Worm (Caenorhabditis elegans) whole organism, early embryonic: ENCODE results near the gene B0244.15.

Experiments used
- F13C5.2 ChIP-seq: sonication (generic microtip); optimal IDR thresholded peaks from 2 replicates; lab custom pipeline; 2017; ENCODE audit warnings: mild to moderate bottlenecking, missing genetic modification characterization, inconsistent platforms, missing compliant biosample characterization
- aly-1 ChIP-seq: sonication (generic microtip); optimal IDR thresholded peaks from 2 replicates; lab custom pipeline; 2016; ENCODE audit warnings: missing genetic modification characterization, missing compliant biosample characterization
- ama-1 ChIP-seq: fragments of 150-350 bp; optimal IDR thresholded peaks from 2 replicates; lab custom pipeline; 2014
- ceh-36 ChIP-seq: sonication (generic microtip); optimal IDR thresholded peaks from 2 replicates; lab custom pipeline; 2016; ENCODE audit warnings: missing genetic modification characterization, inconsistent platforms, missing compliant biosample characterization
- flt-1 ChIP-seq: fragments of 200-800 bp; sonication (Bioruptor generic); IDR thresholded peaks from 2 replicates; pipeline ENCODE4 v1.3.6; 2022; ENCODE audit warnings: missing genetic modification characterization, missing compliant biosample characterization
- hmbx-1 ChIP-seq: sonication (generic microtip); optimal IDR thresholded peaks from 2 replicates; lab custom pipeline; 2016; ENCODE audit warnings: mild to moderate bottlenecking, missing genetic modification characterization, missing compliant biosample characterization
- hnd-1 ChIP-seq: sonication (generic microtip); optimal IDR thresholded peaks from 2 replicates; lab custom pipeline; 2016; ENCODE audit warnings: missing genetic modification characterization, missing compliant biosample characterization
- tbx-11 ChIP-seq: fragments of 200-800 bp; sonication (Bioruptor generic); IDR thresholded peaks from 2 replicates; pipeline ENCODE4 v1.3.6; 2022; ENCODE audit warnings: missing genetic modification characterization, missing compliant biosample characterization
- tra-4 ChIP-seq: sonication (generic microtip); optimal IDR thresholded peaks from 2 replicates; lab custom pipeline; 2017; ENCODE audit warnings: missing genetic modification characterization, missing compliant biosample characterization

- TF ChIP-seq aly-1 (tag; lab: Kevin White, UChicago) = no peak
- TF ChIP-seq ama-1 (lab: Kevin White, UChicago) = no peak
- no peak for TF ChIP-seq tra-4 (tag; lab: Kevin White, UChicago)
- no peak for TF ChIP-seq tbx-11
- TF ChIP-seq ceh-36 (tag; lab: Kevin White, UChicago) = no peak
- no peak for TF ChIP-seq F13C5.2 (tag; lab: Kevin White, UChicago)
- TF ChIP-seq flt-1 (GFP tag; lab: Robert Waterston, UW) = no peak
- TF ChIP-seq hmbx-1 = no peak
- no peak for TF ChIP-seq hnd-1 (tag; lab: Kevin White, UChicago)
Observed at ce11 chrIII:5721888-5722287, 21.3 kb upstream of the B0244.15 start.
